Fruit fly (Drosophila melanogaster) whole organism: ENCODE results near the gene CG6938.

Experiments
- CG8478 ChIP-seq: fragments of >200 bp; optimal IDR thresholded peaks from 2 replicates; lab custom pipeline; 2018; ENCODE audit warnings: inconsistent platforms
- Dll ChIP-seq: fragments of >200 bp; optimal IDR thresholded peaks from 2 replicates; lab custom pipeline; 2017
- EcR ChIP-seq, 2 experiments: fragments of >200 bp; optimal IDR thresholded peaks; 2 replicates each; lab custom pipeline; 2017; ENCODE audit warnings: missing biosample characterization in 2 of 2, missing genetic modification characterization in 2 of 2, missing genetic modification reagents in 2 of 2
- pan ChIP-seq: fragments of >200 bp; optimal IDR thresholded peaks from 2 replicates; lab custom pipeline; 2017
- psq ChIP-seq: fragments of >200 bp; optimal IDR thresholded peaks from 2 replicates; lab custom pipeline; 2017
- usp ChIP-seq: fragments of >200 bp; optimal IDR thresholded peaks from 2 replicates; lab custom pipeline; 2017; ENCODE audit warnings: missing biosample characterization, missing genetic modification characterization, mixed read lengths

CG6938 gene

dm6 chr3L:11984606-11985005 lies at the start of gene CG6938:
TSS of gene CG6938 (plus strand) at chr3L:11984906.
- no peak for TF ChIP-seq EcR (GFP tag; optimal IDR thresholded peaks at IDR 0.05; lab: Kevin White, UChicago)
- no peak for TF ChIP-seq CG8478 (lab: Kevin White, UChicago)
- TF ChIP-seq usp (GFP tag; lab: Kevin White, UChicago) = no peak
- no peak for TF ChIP-seq pan (lab: Kevin White, UChicago)
- TF ChIP-seq Dll (lab: Kevin White, UChicago) = no peak
- TF ChIP-seq psq = no peak

- TF ChIP-seq CG8478 (lab: Kevin White, UChicago) (no peak), pan (lab: Kevin White, UChicago) (no peak), EcR (GFP tag; optimal IDR thresholded peaks at IDR 0.05; lab: Kevin White, UChicago) (no peak)
Measured at dm6 chr3L:11937270-11937669, 47.4 kb upstream of the CG6938 start.

- TF ChIP-seq pan (lab: Kevin White, UChicago) (no peak), CG8478 (lab: Kevin White, UChicago) (no peak), usp (GFP tag; lab: Kevin White, UChicago) (no peak), EcR (GFP tag; optimal IDR thresholded peaks at IDR 0.05; lab: Kevin White, UChicago) (no peak), Dll (lab: Kevin White, UChicago) (no peak), psq (no peak)
Measured at dm6 chr3L:11938716-11939115, 46.0 kb upstream of the CG6938 start, which contains the start of gene CG44837. TSS of gene CG44837 (minus strand) at chr3L:11938872.

- no peak for TF ChIP-seq EcR (GFP tag; optimal IDR thresholded peaks at IDR 0.05; lab: Kevin White, UChicago)
- no peak for TF ChIP-seq psq
- TF ChIP-seq pan (lab: Kevin White, UChicago) = no peak
- no peak for TF ChIP-seq usp (GFP tag; lab: Kevin White, UChicago)
- no peak for TF ChIP-seq Dll (lab: Kevin White, UChicago)
- no peak for TF ChIP-seq CG8478 (lab: Kevin White, UChicago)
Measured at dm6 chr3L:11941612-11942011, 43.1 kb upstream of the CG6938 start, which contains the start of gene Rpt4R. TSS of gene Rpt4R (plus strand) at chr3L:11941912.

- TF ChIP-seq pan (lab: Kevin White, UChicago) = no peak
- TF ChIP-seq CG8478 (lab: Kevin White, UChicago) = no peak
- no peak for TF ChIP-seq usp (GFP tag; lab: Kevin White, UChicago)
- no peak for TF ChIP-seq Dll (lab: Kevin White, UChicago)
- no peak for TF ChIP-seq EcR (GFP tag; optimal IDR thresholded peaks at IDR 0.05; lab: Kevin White, UChicago)
- TF ChIP-seq psq = no peak
Measured at dm6 chr3L:11944752-11945151, 40.0 kb upstream of the CG6938 start, which contains the start of gene CG5883. TSS of gene CG5883 (minus strand) at chr3L:11944852.

dm6 chr3L:11947357-11947756 lies 37.3 kb upstream of the CG6938 start, which contains the start of gene CG7252:
TSS of gene CG7252 (plus strand) at chr3L:11947675.
- TF ChIP-seq Dll (lab: Kevin White, UChicago) (no peak), pan (lab: Kevin White, UChicago) (no peak)

dm6 chr3L:11949539-11949938 lies 35.2 kb upstream of the CG6938 start, which contains the start of gene CG17826:
TSS of gene CG17826 (plus strand) at chr3L:11949839.
- TF ChIP-seq CG8478 (lab: Kevin White, UChicago) = no peak
- TF ChIP-seq Dll (lab: Kevin White, UChicago) = no peak

dm6 chr3L:11953217-11953616 lies 31.5 kb upstream of the CG6938 start, which contains the start of gene obst-G:
TSS of gene obst-G (minus strand) at chr3L:11953317.
- TF ChIP-seq CG8478 (lab: Kevin White, UChicago) (no peak), pan (lab: Kevin White, UChicago) (no peak), usp (GFP tag; lab: Kevin White, UChicago) (no peak), Dll (lab: Kevin White, UChicago) (no peak), EcR (GFP tag; optimal IDR thresholded peaks at IDR 0.05; lab: Kevin White, UChicago) (no peak), psq (no peak)

dm6 chr3L:11953783-11954182 lies 30.9 kb upstream of the CG6938 start, which contains the start of gene CG7248:
TSS of gene CG7248 (plus strand) at chr3L:11954083.
- TF ChIP-seq CG8478 (lab: Kevin White, UChicago) (no peak), pan (lab: Kevin White, UChicago) (no peak), psq (no peak), usp (GFP tag; lab: Kevin White, UChicago) (no peak), EcR (GFP tag; optimal IDR thresholded peaks at IDR 0.05; lab: Kevin White, UChicago) (no peak), Dll (lab: Kevin White, UChicago) (no peak)

dm6 chr3L:11957669-11958333 lies 26.9 kb upstream of the CG6938 start, which contains the start of the genes CG11570 and CG43294:
TSS of gene CG11570 (minus strand) at chr3L:11957769.
TSS of gene CG43294 (plus strand) at chr3L:11958283.
- TF ChIP-seq pan (lab: Kevin White, UChicago) (no peak), CG8478 (lab: Kevin White, UChicago) (no peak), usp (GFP tag; lab: Kevin White, UChicago) (no peak), EcR (GFP tag; optimal IDR thresholded peaks at IDR 0.05; lab: Kevin White, UChicago) (no peak)

- TF ChIP-seq psq (no peak), usp (GFP tag; lab: Kevin White, UChicago) (no peak), pan (lab: Kevin White, UChicago) (no peak), CG8478 (lab: Kevin White, UChicago) (no peak), Dll (lab: Kevin White, UChicago) (no peak), EcR (GFP tag; optimal IDR thresholded peaks at IDR 0.05; lab: Kevin White, UChicago) (no peak)
Measured at dm6 chr3L:11966104-11966503, 18.6 kb upstream of the CG6938 start, which contains the start of gene prc. TSS of gene prc (minus strand) at chr3L:11966131.

dm6 chr3L:11972879-11973278 lies 11.8 kb upstream of the CG6938 start, which contains the start of gene Muc68E:
TSS of gene Muc68E (minus strand) at chr3L:11972979.
- TF ChIP-seq EcR (GFP tag; optimal IDR thresholded peaks at IDR 0.05; lab: Kevin White, UChicago) (no peak), CG8478 (lab: Kevin White, UChicago) (no peak), Dll (lab: Kevin White, UChicago) (no peak), usp (GFP tag; lab: Kevin White, UChicago) (no peak), pan (lab: Kevin White, UChicago) (no peak), psq (no peak)
